Worm (Caenorhabditis elegans): Measurements from ENCODE around the gene lmtr-2.
A peak's percentile ranks its signal among the peaks of the same experiment; 100 is the strongest.

- TF ChIP-seq zag-1 (tag; optimal IDR thresholded peaks at IDR 0.05) (no peak), dmd-6 (GFP tag; IDR thresholded peaks at IDR 0.05) (peak; percentile 28; the same call in 1 of the 2 replicates), ama-1 (optimal IDR thresholded peaks at IDR 0.05) (no peak), fkh-10 (GFP tag; optimal IDR thresholded peaks at IDR 0.05) (peak; percentile 16), aha-1 (tag) (peak; percentile 90), madf-5 (GFP tag; IDR thresholded peaks at IDR 0.05) (no peak), nhr-28 (tag; optimal IDR thresholded peaks at IDR 0.05) (peak; percentile 66), fos-1 (tag; optimal IDR thresholded peaks at IDR 0.05) (no peak), egl-27 (tag; optimal IDR thresholded peaks at IDR 0.05) (no peak), snpc-4 (tag; optimal IDR thresholded peaks at IDR 0.05) (no peak), nhr-25 (tag; optimal IDR thresholded peaks at IDR 0.05; ENCODE audit: borderline replicate concordance, insufficient read depth) (no peak), lsy-2 (tag; optimal IDR thresholded peaks at IDR 0.05) (peak in 1 of 2 experiments; percentile 23)
Observed at ce11 chrV:7977701-7978461, 33.0 kb downstream of the lmtr-2 start, which contains the start of gene let-413.

Data from whole organism, L4 larva.